Fruit fly (Drosophila melanogaster): ENCODE data around the gene CG7714.
A peak's percentile ranks its signal among the peaks of the same experiment; 100 is the strongest.

Gene CG7714

DNA sequence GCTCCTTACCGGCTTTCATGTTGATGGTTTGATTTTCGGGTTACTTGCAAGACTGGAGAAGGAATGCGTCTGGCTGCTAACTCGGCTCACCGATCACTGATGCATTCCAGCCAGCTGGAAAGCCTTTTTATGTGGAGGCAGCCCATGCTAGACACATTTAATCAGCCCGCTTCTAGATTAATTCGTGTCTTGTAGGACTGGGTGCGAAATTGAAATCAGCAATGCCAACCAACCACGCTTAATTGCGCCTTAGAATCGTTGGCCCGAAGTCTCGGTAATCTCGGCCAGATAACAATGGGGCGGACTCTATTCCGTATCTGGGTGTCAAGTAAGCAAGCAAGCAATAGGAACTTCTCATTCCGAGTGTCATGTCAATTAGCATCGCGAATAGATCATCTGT, at the start of gene CG7714:
Gene CG7714 (minus strand): TSS at position 101 of the 400 bp plus-strand sequence.
- TF ChIP-seq Snoo (tag; optimal IDR thresholded peaks at IDR 0.05) (no peak), CG8159 (tag; optimal IDR thresholded peaks at IDR 0.05) (no peak), CG8301 (tag; optimal IDR thresholded peaks at IDR 0.05) (no peak), CG10348 (GFP tag; IDR thresholded peaks at IDR 0.05) (no peak), CG9948 (tag; optimal IDR thresholded peaks at IDR 0.05) (no peak), fd96Ca (GFP tag; IDR thresholded peaks at IDR 0.05) (no peak), CG13204 (GFP tag; optimal IDR thresholded peaks at IDR 0.05) (no peak), rn (GFP tag; IDR thresholded peaks at IDR 0.05) (no peak), CG34367 (tag; optimal IDR thresholded peaks at IDR 0.05) (no peak), gl (tag; optimal IDR thresholded peaks at IDR 0.05) (no peak), CG14655 (GFP tag; optimal IDR thresholded peaks at IDR 0.05) (no peak), Ets98B (GFP tag; IDR thresholded peaks at IDR 0.05) (no peak), CG4496 (GFP tag; IDR thresholded peaks at IDR 0.05) (no peak), CG12605 (GFP tag; IDR thresholded peaks at IDR 0.05) (no peak), D1 (tag; optimal IDR thresholded peaks at IDR 0.05) (no peak), Pif1A (GFP tag; optimal IDR thresholded peaks at IDR 0.05) (no peak), CG32121 (GFP tag; IDR thresholded peaks at IDR 0.05) (no peak)

dm6 chr3R:18758548-18759257, 32.5 kb upstream of the CG7714 start, which contains the start of gene Epg5:
TSS of gene Epg5 (minus strand) at chr3R:18758873.
- peak; percentile 56 for TF ChIP-seq CG17806 (tag; optimal IDR thresholded peaks at IDR 0.05)
- no peak for TF ChIP-seq EcR (GFP tag; optimal IDR thresholded peaks at IDR 0.05)
- TF ChIP-seq CG8159 (tag; optimal IDR thresholded peaks at IDR 0.05), result no peak
- TF ChIP-seq CG12605 (GFP tag; IDR thresholded peaks at IDR 0.05), result 0 out of 2 replicates have a peak, but pooled peaks have one; percentile 6
- TF ChIP-seq CG8301 (tag; optimal IDR thresholded peaks at IDR 0.05), result no peak
- TF ChIP-seq rn (GFP tag; IDR thresholded peaks at IDR 0.05), result peak; percentile 50
- TF ChIP-seq Pif1B (GFP tag; optimal IDR thresholded peaks at IDR 0.05), result no peak
- no peak for TF ChIP-seq gl (tag; optimal IDR thresholded peaks at IDR 0.05)
- TF ChIP-seq CG10348 (GFP tag; IDR thresholded peaks at IDR 0.05), result no peak
- TF ChIP-seq CG34367 (tag; optimal IDR thresholded peaks at IDR 0.05), result no peak
- TF ChIP-seq Pif1A (GFP tag; optimal IDR thresholded peaks at IDR 0.05), result no peak
- TF ChIP-seq CG13204 (GFP tag; optimal IDR thresholded peaks at IDR 0.05), result no peak
- no peak for TF ChIP-seq CG9948 (tag; optimal IDR thresholded peaks at IDR 0.05)
- no peak for TF ChIP-seq CG14655 (GFP tag; optimal IDR thresholded peaks at IDR 0.05)
- TF ChIP-seq CG15710 (tag; optimal IDR thresholded peaks at IDR 0.05), result peak; percentile 65
- TF ChIP-seq CG4496 (GFP tag; IDR thresholded peaks at IDR 0.05), result peak; percentile 71; the same call in 2 of the 3 replicates
- no peak; the same call in 1 of the 2 replicates for TF ChIP-seq Ets98B (GFP tag; IDR thresholded peaks at IDR 0.05)
- TF ChIP-seq D1 (tag; optimal IDR thresholded peaks at IDR 0.05), result no peak
- peak; percentile 20 for TF ChIP-seq Snoo (tag; optimal IDR thresholded peaks at IDR 0.05)
- peak; percentile 74; the same call in 2 of the 3 replicates for TF ChIP-seq fd96Ca (GFP tag; IDR thresholded peaks at IDR 0.05)
- TF ChIP-seq CG32121 (GFP tag; IDR thresholded peaks at IDR 0.05), result 0 out of 2 replicates have a peak, but pooled peaks have one; percentile 13

DNA sequence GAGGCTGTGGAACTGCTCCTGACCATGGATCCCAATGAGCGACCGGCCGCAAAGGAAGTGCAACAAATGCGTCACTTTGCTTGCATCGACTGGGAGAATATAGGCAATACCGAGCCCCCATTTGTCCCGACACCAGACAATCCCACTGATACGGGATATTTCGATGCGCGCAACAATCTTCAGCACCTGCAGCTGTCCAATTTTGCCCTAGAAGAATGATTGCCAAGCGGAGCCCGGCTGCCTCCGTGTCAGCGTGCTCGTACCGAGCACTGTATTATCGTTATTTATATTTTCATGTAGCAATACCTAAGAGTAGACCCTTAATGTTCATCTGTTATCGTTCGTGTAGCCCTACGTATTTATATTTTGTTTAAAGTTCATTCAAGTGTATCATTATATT, 23.6 kb upstream of the CG7714 start:
- TF ChIP-seq CG8159 (tag; optimal IDR thresholded peaks at IDR 0.05) (no peak), gl (tag; optimal IDR thresholded peaks at IDR 0.05) (no peak), Snoo (tag; optimal IDR thresholded peaks at IDR 0.05) (no peak), CG15710 (tag; optimal IDR thresholded peaks at IDR 0.05) (no peak), CG12605 (GFP tag; IDR thresholded peaks at IDR 0.05) (no peak), CG34367 (tag; optimal IDR thresholded peaks at IDR 0.05) (no peak), CG10348 (GFP tag; IDR thresholded peaks at IDR 0.05) (no peak), Pif1B (GFP tag; optimal IDR thresholded peaks at IDR 0.05) (no peak), D1 (tag; optimal IDR thresholded peaks at IDR 0.05) (no peak), Ets98B (GFP tag; IDR thresholded peaks at IDR 0.05) (no peak), CG4496 (GFP tag; IDR thresholded peaks at IDR 0.05) (no peak), fd96Ca (GFP tag; IDR thresholded peaks at IDR 0.05) (no peak), CG32121 (GFP tag; IDR thresholded peaks at IDR 0.05) (no peak), rn (GFP tag; IDR thresholded peaks at IDR 0.05) (no peak), CG8301 (tag; optimal IDR thresholded peaks at IDR 0.05) (no peak), CG9948 (tag; optimal IDR thresholded peaks at IDR 0.05) (no peak), Pif1A (GFP tag; optimal IDR thresholded peaks at IDR 0.05) (no peak), CG14655 (GFP tag; optimal IDR thresholded peaks at IDR 0.05) (no peak), CG17806 (tag; optimal IDR thresholded peaks at IDR 0.05) (no peak), EcR (GFP tag; optimal IDR thresholded peaks at IDR 0.05) (no peak)

- no peak for TF ChIP-seq CG17806 (tag; optimal IDR thresholded peaks at IDR 0.05)
- TF ChIP-seq CG10348 (GFP tag; IDR thresholded peaks at IDR 0.05), result no peak
- TF ChIP-seq CG8159 (tag; optimal IDR thresholded peaks at IDR 0.05), result no peak
- TF ChIP-seq Pif1B (GFP tag; optimal IDR thresholded peaks at IDR 0.05), result no peak
- no peak for TF ChIP-seq EcR (GFP tag; optimal IDR thresholded peaks at IDR 0.05)
- TF ChIP-seq Pif1A (GFP tag; optimal IDR thresholded peaks at IDR 0.05), result no peak
- TF ChIP-seq gl (tag; optimal IDR thresholded peaks at IDR 0.05), result no peak
- TF ChIP-seq Ets98B (GFP tag; IDR thresholded peaks at IDR 0.05), result no peak
- TF ChIP-seq rn (GFP tag; IDR thresholded peaks at IDR 0.05), result no peak
- no peak for TF ChIP-seq CG32121 (GFP tag; IDR thresholded peaks at IDR 0.05)
- TF ChIP-seq Snoo (tag; optimal IDR thresholded peaks at IDR 0.05), result no peak
- no peak for TF ChIP-seq CG12605 (GFP tag; IDR thresholded peaks at IDR 0.05)
These were observed 21.9 kb upstream of the CG7714 start for dm6 chr3R:18748087-18748486.

DNA sequence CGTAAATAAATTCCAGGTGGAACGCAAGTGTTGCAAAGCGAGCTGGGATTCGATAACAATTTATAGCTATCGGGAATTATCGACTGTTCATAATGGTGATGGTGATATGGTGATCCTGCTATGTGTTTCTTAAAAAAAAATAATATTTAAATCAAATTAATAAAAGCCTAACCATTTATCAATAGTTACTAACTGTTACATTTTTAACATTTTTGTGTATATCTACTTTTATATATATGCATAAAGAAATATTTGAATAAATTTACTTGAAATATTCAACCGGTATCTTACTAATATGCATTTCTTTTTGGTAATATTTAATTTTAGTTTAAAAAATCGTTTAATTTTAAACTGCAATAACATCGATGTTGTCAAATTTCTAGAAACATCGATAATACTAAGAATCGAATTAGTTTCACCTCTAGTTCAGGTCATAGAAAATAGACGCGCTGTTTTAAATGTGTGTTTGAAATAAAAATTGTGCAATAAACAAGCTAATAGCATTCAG, 19.8 kb upstream of the CG7714 start, which contains the start of the genes PGS1 and gwl:
Gene PGS1 (minus strand): TSS at position 81 of the 508 bp plus-strand sequence.
Gene gwl (plus strand): TSS at position 410 of the 508 bp plus-strand sequence.
- peak; percentile 55 for TF ChIP-seq CG17806 (tag; optimal IDR thresholded peaks at IDR 0.05)
- peak; percentile 56 for TF ChIP-seq CG9948 (tag; optimal IDR thresholded peaks at IDR 0.05)
- TF ChIP-seq Snoo (tag; optimal IDR thresholded peaks at IDR 0.05), result peak; percentile 57
- peak; percentile 58 for TF ChIP-seq rn (GFP tag; IDR thresholded peaks at IDR 0.05)
- no peak for TF ChIP-seq EcR (GFP tag; optimal IDR thresholded peaks at IDR 0.05)
- TF ChIP-seq CG4496 (GFP tag; IDR thresholded peaks at IDR 0.05), result peak; percentile 68; the same call in 2 of the 3 replicates
- peak; percentile 54 for TF ChIP-seq CG32121 (GFP tag; IDR thresholded peaks at IDR 0.05)
- TF ChIP-seq CG14655 (GFP tag; optimal IDR thresholded peaks at IDR 0.05), result no peak
- TF ChIP-seq fd96Ca (GFP tag; IDR thresholded peaks at IDR 0.05), result 0 out of 3 replicates have a peak, but pooled peaks have one; percentile 5
- peak; percentile 77 for TF ChIP-seq CG8159 (tag; optimal IDR thresholded peaks at IDR 0.05)
- TF ChIP-seq CG12605 (GFP tag; IDR thresholded peaks at IDR 0.05), result peak; percentile 50; the same call in 1 of the 2 replicates
- TF ChIP-seq CG34367 (tag; optimal IDR thresholded peaks at IDR 0.05), result peak; percentile 35
- TF ChIP-seq CG15710 (tag; optimal IDR thresholded peaks at IDR 0.05), result peak; percentile 69
- TF ChIP-seq Ets98B (GFP tag; IDR thresholded peaks at IDR 0.05), result peak; percentile 34; the same call in 1 of the 2 replicates
- no peak for TF ChIP-seq CG13204 (GFP tag; optimal IDR thresholded peaks at IDR 0.05)
